Fruit fly (Drosophila melanogaster) whole organism, pupa: ENCODE measurements around the gene gzl.

Source experiments
- CG10348 ChIP-seq: fragments of 200-800 bp; sonication (Bioruptor generic); IDR thresholded peaks from 2 replicates; pipeline ENCODE4 v1.3.6; 2022; ENCODE audit warnings: missing biosample characterization, missing genetic modification characterization
- CG12605 ChIP-seq: fragments of 200-800 bp; sonication (Bioruptor generic); IDR thresholded peaks from 2 replicates; pipeline ENCODE4 v1.3.6; 2022; ENCODE audit warnings: missing biosample characterization, missing genetic modification characterization
- CG13204 ChIP-seq: fragments of 200-800 bp; sonication (Bioruptor generic); optimal IDR thresholded peaks from 2 replicates; lab custom pipeline; 2018; ENCODE audit warnings: missing biosample characterization, mild to moderate bottlenecking, missing genetic modification characterization, moderate library complexity
- CG14655 ChIP-seq: fragments of 200-800 bp; sonication (Bioruptor generic); optimal IDR thresholded peaks from 3 replicates; lab custom pipeline; 2017; ENCODE audit warnings: mild to moderate bottlenecking, missing biosample characterization, missing genetic modification reagents, missing genetic modification characterization
- CG15710 ChIP-seq: fragments of 200-800 bp; sonication (Bioruptor generic); optimal IDR thresholded peaks from 2 replicates; lab custom pipeline; 2018; ENCODE audit warnings: missing biosample characterization, mild to moderate bottlenecking, missing genetic modification characterization, moderate library complexity
- CG17806 ChIP-seq: fragments of 200-800 bp; sonication (Bioruptor generic); optimal IDR thresholded peaks from 2 replicates; lab custom pipeline; 2018; ENCODE audit warnings: missing biosample characterization, mild to moderate bottlenecking, missing genetic modification characterization, moderate library complexity
- CG32121 ChIP-seq: fragments of 200-800 bp; sonication (Bioruptor generic); IDR thresholded peaks from 2 replicates; pipeline ENCODE4 v1.3.6; 2022; ENCODE audit warnings: missing biosample characterization, missing genetic modification characterization
- CG34367 ChIP-seq: fragments of 200-800 bp; sonication (Bioruptor generic); optimal IDR thresholded peaks from 2 replicates; lab custom pipeline; 2018; ENCODE audit warnings: missing biosample characterization, mild to moderate bottlenecking, missing genetic modification characterization
- CG4496 ChIP-seq: fragments of 200-800 bp; sonication (Bioruptor generic); IDR thresholded peaks from 3 replicates; pipeline ENCODE4 v1.3.6; 2022; ENCODE audit warnings: missing biosample characterization, missing genetic modification characterization
- CG8159 ChIP-seq: fragments of 200-800 bp; sonication (Bioruptor generic); optimal IDR thresholded peaks from 3 replicates; lab custom pipeline; 2018; ENCODE audit warnings: missing biosample characterization, mild to moderate bottlenecking, missing genetic modification characterization, moderate library complexity
- CG8301 ChIP-seq: fragments of 200-800 bp; sonication (Bioruptor generic); optimal IDR thresholded peaks from 2 replicates; lab custom pipeline; 2018; ENCODE audit warnings: missing biosample characterization, mild to moderate bottlenecking, missing genetic modification characterization
- CG9948 ChIP-seq: fragments of 200-800 bp; sonication (Bioruptor generic); optimal IDR thresholded peaks from 2 replicates; lab custom pipeline; 2018; ENCODE audit warnings: missing biosample characterization, mild to moderate bottlenecking, missing genetic modification characterization, moderate library complexity
- D1 ChIP-seq: fragments of 200-800 bp; sonication (Bioruptor generic); optimal IDR thresholded peaks from 2 replicates; lab custom pipeline; 2018; ENCODE audit warnings: missing biosample characterization, mild to moderate bottlenecking, missing genetic modification characterization, moderate library complexity
- EcR ChIP-seq: fragments of 200-800 bp; sonication (Bioruptor generic); optimal IDR thresholded peaks from 3 replicates; lab custom pipeline; 2019; ENCODE audit warnings: missing biosample characterization, missing genetic modification characterization, mild to moderate bottlenecking, moderate library complexity, missing genetic modification reagents
- Ets98B ChIP-seq: fragments of 200-800 bp; sonication (Bioruptor generic); IDR thresholded peaks from 2 replicates; pipeline ENCODE4 v1.3.6; 2022; ENCODE audit warnings: missing biosample characterization, missing genetic modification characterization
- Pif1A ChIP-seq: fragments of 200-800 bp; sonication (Bioruptor generic); optimal IDR thresholded peaks from 3 replicates; lab custom pipeline; 2016; ENCODE audit warnings: missing biosample characterization, missing genetic modification characterization
- Pif1B ChIP-seq: fragments of 200-800 bp; sonication (Bioruptor generic); optimal IDR thresholded peaks from 3 replicates; lab custom pipeline; 2016; ENCODE audit warnings: missing biosample characterization, missing genetic modification characterization
- Snoo ChIP-seq: fragments of 200-800 bp; sonication (Bioruptor generic); optimal IDR thresholded peaks from 3 replicates; lab custom pipeline; 2017; ENCODE audit warnings: missing biosample characterization, mild to moderate bottlenecking, missing genetic modification characterization, inconsistent platforms
- fd96Ca ChIP-seq: fragments of 200-800 bp; sonication (Bioruptor generic); IDR thresholded peaks from 3 replicates; pipeline ENCODE4 v1.3.6; 2022; ENCODE audit warnings: missing biosample characterization, missing genetic modification characterization
- gl ChIP-seq: fragments of 200-800 bp; sonication (Bioruptor generic); optimal IDR thresholded peaks from 2 replicates; lab custom pipeline; 2018; ENCODE audit warnings: missing biosample characterization, mild to moderate bottlenecking, missing genetic modification characterization
- rn ChIP-seq: fragments of 200-800 bp; sonication (Bioruptor generic); IDR thresholded peaks from 2 replicates; pipeline ENCODE4 v1.3.6; 2022; ENCODE audit warnings: missing biosample characterization, missing genetic modification characterization

gzl gene

dm6 chr3R:6428935-6429334 lies 46.2 kb downstream of the gzl start:
- no peak for TF ChIP-seq CG34367
- no peak for TF ChIP-seq Snoo
- TF ChIP-seq CG9948 (tag; lab: Kevin White, UChicago) = no peak
- no peak for TF ChIP-seq CG4496 (GFP tag; lab: Robert Waterston, UW)
- TF ChIP-seq CG17806 = no peak
- no peak for TF ChIP-seq CG12605
- no peak for TF ChIP-seq CG8159 (tag; lab: Kevin White, UChicago)
- no peak for TF ChIP-seq D1 (tag; lab: Kevin White, UChicago)
- TF ChIP-seq EcR (GFP tag; lab: Kevin White, UChicago) = no peak
- no peak for TF ChIP-seq CG15710
- no peak for TF ChIP-seq CG32121 (GFP tag; lab: Robert Waterston, UW)
- no peak for TF ChIP-seq CG8301 (tag; lab: Kevin White, UChicago)
- TF ChIP-seq CG10348 (GFP tag; lab: Robert Waterston, UW) = no peak
- no peak for TF ChIP-seq gl
- no peak for TF ChIP-seq CG14655 (GFP tag; lab: Kevin White, UChicago)
- no peak for TF ChIP-seq CG13204
- no peak for TF ChIP-seq fd96Ca (GFP tag; lab: Robert Waterston, UW)
- no peak for TF ChIP-seq Pif1A (GFP tag; lab: Kevin White, UChicago)
- TF ChIP-seq Ets98B (GFP tag; lab: Robert Waterston, UW) = no peak
- no peak for TF ChIP-seq Pif1B (GFP tag; lab: Kevin White, UChicago)

- TF ChIP-seq gl (no peak), CG10348 (GFP tag; lab: Robert Waterston, UW) (no peak), CG14655 (GFP tag; lab: Kevin White, UChicago) (peak; percentile 1), fd96Ca (GFP tag; lab: Robert Waterston, UW) (peak; percentile 61; the same call in 2 of the 3 replicates), Snoo (no peak), CG9948 (tag; lab: Kevin White, UChicago) (no peak), Pif1A (GFP tag; lab: Kevin White, UChicago) (no peak), CG12605 (peak; percentile 59), CG32121 (GFP tag; lab: Robert Waterston, UW) (peak; percentile 70), CG4496 (GFP tag; lab: Robert Waterston, UW) (peak; percentile 68; the same call in 2 of the 3 replicates), CG13204 (no peak), Pif1B (GFP tag; lab: Kevin White, UChicago) (no peak), rn (no peak), CG34367 (no peak), CG8301 (tag; lab: Kevin White, UChicago) (no peak), EcR (GFP tag; lab: Kevin White, UChicago) (no peak), CG17806 (no peak), Ets98B (GFP tag; lab: Robert Waterston, UW) (peak; percentile 62; the same call in 1 of the 2 replicates), D1 (tag; lab: Kevin White, UChicago) (no peak), CG15710 (no peak), CG8159 (tag; lab: Kevin White, UChicago) (no peak)
Measured at dm6 chr3R:6429706-6430105, 47.0 kb downstream of the gzl start.

- TF ChIP-seq fd96Ca (GFP tag; lab: Robert Waterston, UW) = no peak
- peak; percentile 34 for TF ChIP-seq CG13204
- TF ChIP-seq Ets98B (GFP tag; lab: Robert Waterston, UW) = peak; percentile 20; the same call in 1 of the 2 replicates
- no peak for TF ChIP-seq CG8301 (tag; lab: Kevin White, UChicago)
- no peak for TF ChIP-seq CG32121 (GFP tag; lab: Robert Waterston, UW)
- no peak for TF ChIP-seq CG10348 (GFP tag; lab: Robert Waterston, UW)
- no peak for TF ChIP-seq CG12605
- no peak for TF ChIP-seq Pif1A (GFP tag; lab: Kevin White, UChicago)
- TF ChIP-seq, all 21 proteins: peak for 2
Measured at dm6 chr3R:6430206-6430605, 47.5 kb downstream of the gzl start.

- TF ChIP-seq Snoo (no peak), CG17806 (no peak), Pif1A (GFP tag; lab: Kevin White, UChicago) (no peak), CG15710 (no peak), CG4496 (GFP tag; lab: Robert Waterston, UW) (no peak), CG13204 (no peak), CG10348 (GFP tag; lab: Robert Waterston, UW) (no peak), CG34367 (no peak), D1 (tag; lab: Kevin White, UChicago) (no peak), Pif1B (GFP tag; lab: Kevin White, UChicago) (no peak), EcR (GFP tag; lab: Kevin White, UChicago) (no peak), CG8301 (tag; lab: Kevin White, UChicago) (no peak)
- TF ChIP-seq, all 21 proteins: peak for 0
Measured at dm6 chr3R:6432321-6432720, 49.6 kb downstream of the gzl start.

dm6 chr3R:6432784-6433469 lies 50.2 kb downstream of the gzl start:
- TF ChIP-seq EcR (GFP tag; lab: Kevin White, UChicago) (peak; percentile 23), CG13204 (no peak), Pif1A (GFP tag; lab: Kevin White, UChicago) (peak; percentile 24), fd96Ca (GFP tag; lab: Robert Waterston, UW) (no peak)

- TF ChIP-seq gl (no peak), CG15710 (no peak), CG8159 (tag; lab: Kevin White, UChicago) (peak; percentile 27), EcR (GFP tag; lab: Kevin White, UChicago) (no peak), CG32121 (GFP tag; lab: Robert Waterston, UW) (peak; percentile 66; the same call in 1 of the 2 replicates), CG9948 (tag; lab: Kevin White, UChicago) (no peak), CG8301 (tag; lab: Kevin White, UChicago) (no peak), CG4496 (GFP tag; lab: Robert Waterston, UW) (0 out of 3 replicates have a peak, but pooled peaks have one; percentile 41), Ets98B (GFP tag; lab: Robert Waterston, UW) (peak; percentile 42; the same call in 1 of the 2 replicates), CG34367 (no peak), Pif1B (GFP tag; lab: Kevin White, UChicago) (no peak), CG12605 (peak; percentile 16; the same call in 1 of the 2 replicates), CG10348 (GFP tag; lab: Robert Waterston, UW) (no peak), CG14655 (GFP tag; lab: Kevin White, UChicago) (no peak), fd96Ca (GFP tag; lab: Robert Waterston, UW) (no peak)
Measured at dm6 chr3R:6433885-6434284, 51.2 kb downstream of the gzl start.
